Worm (Caenorhabditis elegans): Measurements from ENCODE around the gene fig-1.

DNA sequence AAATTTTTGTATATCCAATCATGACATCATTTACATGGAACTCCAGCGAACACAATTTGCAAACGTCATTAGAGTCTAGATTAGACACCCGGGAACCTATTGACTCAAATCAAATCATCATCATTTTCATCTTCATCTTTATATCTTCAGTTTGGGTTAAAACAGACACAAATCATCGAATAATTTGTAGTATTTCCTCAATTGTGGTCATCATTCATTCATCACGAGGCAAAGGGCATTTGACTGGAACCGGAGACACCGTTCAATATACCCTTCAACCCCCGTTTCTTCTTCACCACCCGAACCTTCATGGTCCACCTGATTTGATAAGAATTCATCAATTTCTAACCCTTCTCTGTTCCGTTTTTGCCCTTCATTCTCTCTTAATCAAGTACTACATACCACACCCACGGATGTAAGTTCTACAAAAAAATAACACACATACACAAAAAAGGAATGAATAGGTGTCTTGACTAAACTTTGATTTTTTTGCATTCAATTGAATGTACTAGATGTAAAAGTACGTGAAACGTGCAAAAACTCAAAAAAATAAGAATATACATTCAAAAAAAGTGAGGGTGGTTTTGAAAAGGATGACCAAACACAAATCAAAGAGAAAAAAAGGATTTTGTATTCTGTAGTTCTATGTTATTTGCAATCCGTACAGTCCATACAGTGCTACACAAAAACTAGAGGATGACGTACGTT lies 36.0 kb upstream of the fig-1 start:
- TF ChIP-seq jun-1 (tag; optimal IDR thresholded peaks at IDR 0.05) (no peak), pha-4 (GFP tag; IDR thresholded peaks at IDR 0.05) (no peak), pha-4 (tag; optimal IDR thresholded peaks at IDR 0.05) (no peak), daf-8 (GFP tag; IDR thresholded peaks at IDR 0.05) (no peak), ztf-11 (tag; optimal IDR thresholded peaks at IDR 0.05) (no peak), lin-39 (tag; optimal IDR thresholded peaks at IDR 0.05) (no peak), unc-62 (GFP tag; optimal IDR thresholded peaks at IDR 0.05 in 1 of 2) (no peak), unc-62 (tag; optimal IDR thresholded peaks at IDR 0.05) (no peak), lim-7 (GFP tag; IDR thresholded peaks at IDR 0.05) (no peak)

Measured in whole organism, L4 larva.